Worm (Caenorhabditis elegans) whole organism, L4 larva: ENCODE data around the gene F52E10.4.

Experiments used
- D1046.2 ChIP-seq: fragments of 200-800 bp; sonication (Bioruptor generic); IDR thresholded peaks from 2 replicates; pipeline ENCODE4 v1.3.6; 2022; ENCODE audit warnings: missing genetic modification characterization, missing compliant biosample characterization
- F26F4.8 ChIP-seq: fragments of 200-800 bp; sonication (Bioruptor generic); conservative IDR thresholded peaks from 2 replicates; pipeline ENCODE4 v1.3.6; 2022; ENCODE audit warnings: missing genetic modification characterization, missing compliant biosample characterization
- T26A8.4 ChIP-seq: fragments of 200-800 bp; sonication (Bioruptor generic); IDR thresholded peaks from 2 replicates; pipeline ENCODE4 v1.3.6; 2022; ENCODE audit warnings: missing genetic modification characterization, missing compliant biosample characterization
- Y48G9A.11 ChIP-seq: fragments of 200-800 bp; sonication (Bioruptor generic); IDR thresholded peaks from 2 replicates; pipeline ENCODE4 v1.3.6; 2022; ENCODE audit warnings: missing genetic modification reagents, missing genetic modification characterization, missing compliant biosample characterization
- aha-1 ChIP-seq: fragments of 150-350 bp; peaks from one replicate; lab custom pipeline; 2014; ENCODE audit warnings: missing biosample characterization, missing genetic modification characterization
- aly-2 ChIP-seq: sonication (generic microtip); optimal IDR thresholded peaks from 2 replicates; lab custom pipeline; 2018; ENCODE audit warnings: missing biosample characterization, missing genetic modification characterization
- ama-1 ChIP-seq: fragments of 150-350 bp; optimal IDR thresholded peaks from 2 replicates; lab custom pipeline; 2014; ENCODE audit warnings: inconsistent platforms, mixed read lengths
- ceh-62 ChIP-seq: sonication (generic microtip); optimal IDR thresholded peaks from 2 replicates; lab custom pipeline; 2017; ENCODE audit warnings: missing biosample characterization, missing genetic modification characterization
- ceh-82 ChIP-seq: sonication (generic microtip); optimal IDR thresholded peaks from 2 replicates; lab custom pipeline; 2017; ENCODE audit warnings: missing biosample characterization, missing genetic modification characterization
- ctbp-1 ChIP-seq: fragments of 200-800 bp; sonication (Bioruptor generic); IDR thresholded peaks from 2 replicates; pipeline ENCODE4 v1.3.6; 2022; ENCODE audit warnings: missing genetic modification reagents, missing genetic modification characterization, missing compliant biosample characterization
- daf-12 ChIP-seq: fragments of 150-350 bp; optimal IDR thresholded peaks from 2 replicates; lab custom pipeline; 2014; ENCODE audit warnings: missing biosample characterization, missing genetic modification reagents, missing genetic modification characterization
- daf-16 ChIP-seq, 3 experiments: sonication (generic microtip); optimal IDR thresholded peaks; 2 replicates each; lab custom pipeline; 2016 to 2017; ENCODE audit warnings: missing genetic modification characterization in 3 of 3, missing genetic modification reagents in 3 of 3, mild to moderate bottlenecking in 2 of 3, missing compliant biosample characterization in 2 of 3, missing biosample characterization in 1 of 3, moderate library complexity in 1 of 3
- daf-8 ChIP-seq: fragments of 200-800 bp; sonication (Bioruptor generic); IDR thresholded peaks from 2 replicates; pipeline ENCODE4 v1.3.6; 2022; ENCODE audit warnings: missing genetic modification characterization, missing compliant biosample characterization
- dmd-6 ChIP-seq: fragments of 200-800 bp; sonication (Bioruptor generic); IDR thresholded peaks from 2 replicates; pipeline ENCODE4 v1.3.6; 2022; ENCODE audit warnings: missing genetic modification reagents, missing genetic modification characterization, missing compliant biosample characterization
- dve-1 ChIP-seq: sonication (generic microtip); optimal IDR thresholded peaks from 2 replicates; lab custom pipeline; 2017; ENCODE audit warnings: antibody characterized with exemption, mild to moderate bottlenecking, missing genetic modification characterization, missing compliant biosample characterization; ENCODE audit not compliant: insufficient read depth
- egl-27 ChIP-seq: sonication (generic microtip); optimal IDR thresholded peaks from 3 replicates; lab custom pipeline; 2017; ENCODE audit warnings: missing biosample characterization, missing genetic modification reagents, missing genetic modification characterization
- fkh-10 ChIP-seq: fragments of 150-350 bp; optimal IDR thresholded peaks from 2 replicates; lab custom pipeline; 2014; ENCODE audit warnings: missing biosample characterization, missing genetic modification reagents, missing genetic modification characterization
- gei-8 ChIP-seq: fragments of 200-800 bp; sonication (Bioruptor generic); optimal IDR thresholded peaks from 2 replicates; lab custom pipeline; 2018; ENCODE audit warnings: mild to moderate bottlenecking, missing genetic modification characterization, missing compliant biosample characterization
- hif-1 ChIP-seq, 2 experiments: sonication (generic microtip); optimal IDR thresholded peaks; 2 replicates each; lab custom pipeline; 2016 to 2017; ENCODE audit warnings: missing compliant biosample characterization in 2 of 2, missing genetic modification characterization in 2 of 2, missing genetic modification reagents in 2 of 2, missing genotype in 2 of 2, mild to moderate bottlenecking in 1 of 2
- hlh-11 ChIP-seq: fragments of 200-800 bp; sonication (Bioruptor generic); optimal IDR thresholded peaks from 2 replicates; lab custom pipeline; 2018; ENCODE audit warnings: mild to moderate bottlenecking, missing genetic modification characterization, missing compliant biosample characterization
- hlh-30 ChIP-seq: sonication (generic microtip); optimal IDR thresholded peaks from 2 replicates; lab custom pipeline; 2017; ENCODE audit warnings: antibody characterized with exemption, mild to moderate bottlenecking, missing genetic modification characterization, missing compliant biosample characterization; ENCODE audit not compliant: insufficient read depth
- lin-29 ChIP-seq: fragments of 200-800 bp; sonication (Bioruptor generic); IDR thresholded peaks from 2 replicates; pipeline ENCODE4 v1.3.6; 2022; ENCODE audit warnings: missing genetic modification reagents, missing genetic modification characterization, missing compliant biosample characterization
- lin-39 ChIP-seq: fragments of 150-350 bp; optimal IDR thresholded peaks from 2 replicates; lab custom pipeline; 2014; ENCODE audit warnings: missing biosample characterization, missing genetic modification reagents, missing genetic modification characterization
- lsy-2 ChIP-seq, 2 experiments: fragments of 150-350 bp in 1 of 2; sonication (generic microtip) in 1 of 2; optimal IDR thresholded peaks; 2 replicates each; lab custom pipeline; 2014 to 2017; ENCODE audit warnings: missing biosample characterization in 2 of 2, missing genetic modification characterization in 2 of 2
- mdl-1 ChIP-seq, 2 experiments: fragments of 150-350 bp in 1 of 2; sonication (generic microtip) in 1 of 2; optimal IDR thresholded peaks; 2 replicates each; lab custom pipeline; 2014 to 2017; ENCODE audit warnings: missing biosample characterization in 2 of 2, missing genetic modification characterization in 2 of 2
- mdt-29 ChIP-seq: fragments of 200-800 bp; sonication (Bioruptor generic); IDR thresholded peaks from 2 replicates; pipeline ENCODE4 v1.3.6; 2022; ENCODE audit warnings: missing genetic modification reagents, missing genetic modification characterization, missing compliant biosample characterization
- mes-2 ChIP-seq: sonication (generic microtip); optimal IDR thresholded peaks from 2 replicates; lab custom pipeline; 2016; ENCODE audit warnings: missing genotype, mild to moderate bottlenecking, missing genetic modification characterization, missing compliant biosample characterization; ENCODE audit not compliant: poor library complexity, severe bottlenecking
- mxl-3 ChIP-seq: fragments of 200-800 bp; sonication (Bioruptor generic); optimal IDR thresholded peaks from 2 replicates; lab custom pipeline; 2018; ENCODE audit warnings: mild to moderate bottlenecking, missing genetic modification characterization, missing compliant biosample characterization
- nhr-10 ChIP-seq: fragments of 150-350 bp; optimal IDR thresholded peaks from 2 replicates; lab custom pipeline; 2014; ENCODE audit warnings: missing biosample characterization, missing genetic modification characterization
- nhr-25 ChIP-seq: sonication (generic microtip); optimal IDR thresholded peaks from 2 replicates; lab custom pipeline; 2017; ENCODE audit warnings: missing genetic modification characterization, mild to moderate bottlenecking, missing compliant biosample characterization, antibody characterized with exemption, moderate library complexity, borderline replicate concordance; ENCODE audit not compliant: insufficient read depth
- nhr-28 ChIP-seq: fragments of 150-350 bp; optimal IDR thresholded peaks from 2 replicates; lab custom pipeline; 2014; ENCODE audit warnings: missing biosample characterization, missing genetic modification characterization
- nhr-41 ChIP-seq: fragments of 200-800 bp; sonication (Bioruptor generic); IDR thresholded peaks from 2 replicates; pipeline ENCODE4 v1.3.6; 2022; ENCODE audit warnings: missing genetic modification reagents, missing genetic modification characterization, missing compliant biosample characterization
- nhr-42 ChIP-seq: fragments of 200-800 bp; sonication (Bioruptor generic); IDR thresholded peaks from 2 replicates; pipeline ENCODE4 v1.3.6; 2022; ENCODE audit warnings: missing genetic modification characterization, missing compliant biosample characterization
- nhr-48 ChIP-seq: sonication (generic microtip); optimal IDR thresholded peaks from 2 replicates; lab custom pipeline; 2016; ENCODE audit warnings: mild to moderate bottlenecking, missing genetic modification characterization, missing compliant biosample characterization
- nhr-76 ChIP-seq: fragments of 150-350 bp; optimal IDR thresholded peaks from 2 replicates; lab custom pipeline; 2014; ENCODE audit warnings: missing biosample characterization, missing genetic modification characterization
- nhr-77 ChIP-seq: fragments of 150-350 bp; optimal IDR thresholded peaks from 2 replicates; lab custom pipeline; 2014; ENCODE audit warnings: missing biosample characterization, missing genetic modification characterization
- pqm-1 ChIP-seq: sonication (generic microtip); optimal IDR thresholded peaks from 2 replicates; lab custom pipeline; 2017; ENCODE audit warnings: missing biosample characterization, missing genetic modification characterization
- sdz-12 ChIP-seq: fragments of 200-800 bp; sonication (Bioruptor generic); optimal IDR thresholded peaks from 2 replicates; lab custom pipeline; 2018; ENCODE audit warnings: mild to moderate bottlenecking, missing genetic modification characterization, missing compliant biosample characterization
- snpc-4 ChIP-seq: fragments of 150-350 bp; optimal IDR thresholded peaks from 2 replicates; lab custom pipeline; 2014; ENCODE audit warnings: missing biosample characterization, missing genetic modification characterization
- tag-97 ChIP-seq: fragments of 200-800 bp; sonication (Bioruptor generic); IDR thresholded peaks from 2 replicates; pipeline ENCODE4 v1.3.6; 2022; ENCODE audit warnings: missing genetic modification characterization, missing compliant biosample characterization
- tra-1 ChIP-seq: fragments of 200-800 bp; sonication (Bioruptor generic); IDR thresholded peaks from 2 replicates; pipeline ENCODE4 v1.3.6; 2022; ENCODE audit warnings: missing genetic modification reagents, missing genetic modification characterization, missing compliant biosample characterization
- unc-130 ChIP-seq: sonication (generic microtip); optimal IDR thresholded peaks from 2 replicates; lab custom pipeline; 2016; ENCODE audit warnings: missing genetic modification reagents, missing genetic modification characterization, missing compliant biosample characterization
- vab-7 ChIP-seq: fragments of 200-800 bp; sonication (Bioruptor generic); IDR thresholded peaks from 2 replicates; pipeline ENCODE4 v1.3.6; 2022; ENCODE audit warnings: missing genetic modification reagents, missing genetic modification characterization, missing compliant biosample characterization
- zag-1 ChIP-seq: fragments of 150-350 bp; optimal IDR thresholded peaks from 2 replicates; lab custom pipeline; 2014; ENCODE audit warnings: missing biosample characterization, missing genetic modification characterization
- zfp-2 ChIP-seq: sonication (generic microtip); optimal IDR thresholded peaks from 2 replicates; lab custom pipeline; 2016; ENCODE audit warnings: mild to moderate bottlenecking, missing genetic modification characterization, missing compliant biosample characterization
- zfp-3 ChIP-seq: fragments of 200-800 bp; sonication (Bioruptor generic); conservative IDR thresholded peaks from 2 replicates; pipeline ENCODE4 v1.3.6; 2022; ENCODE audit warnings: missing genetic modification reagents, missing genetic modification characterization, missing compliant biosample characterization
- zip-11 ChIP-seq: fragments of 200-800 bp; sonication (Bioruptor generic); IDR thresholded peaks from 2 replicates; pipeline ENCODE4 v1.3.6; 2022; ENCODE audit warnings: missing genetic modification characterization, missing compliant biosample characterization
- zip-2 ChIP-seq: fragments of 150-350 bp; optimal IDR thresholded peaks from 2 replicates; lab custom pipeline; 2014; ENCODE audit warnings: missing biosample characterization, missing genetic modification characterization

The F52E10.4 gene

ce11 chrX:16297123-16297522 is 4.3 kb upstream of the F52E10.4 start (continued):
- no peak for TF ChIP-seq daf-8 (GFP tag; lab: Robert Waterston, UW)

- TF ChIP-seq zfp-3 (no peak), unc-130 (no peak), zag-1 (tag; lab: Kevin White, UChicago) (no peak), nhr-25 (peak; percentile 64), nhr-42 (GFP tag; lab: Robert Waterston, UW) (no peak), nhr-41 (GFP tag; lab: Robert Waterston, UW) (no peak), dve-1 (tag; lab: Kevin White, UChicago) (peak; percentile 28), aly-2 (no peak), mdl-1 (tag; optimal IDR thresholded peaks at IDR 0.05; lab: Kevin White, UChicago) (peak in 1 of 2 experiments; percentile 69), mes-2 (no peak), hif-1 (tag; optimal IDR thresholded peaks at IDR 0.05; lab: Kevin White, UChicago) (no peak), hlh-30 (peak; percentile 68), tra-1 (GFP tag; lab: Robert Waterston, UW) (0 out of 2 replicates have a peak, but pooled peaks have one; percentile 38), daf-16 (GFP tag; optimal IDR thresholded peaks at IDR 0.05; lab: Kevin White, UChicago) (no peak), daf-16 (tag; optimal IDR thresholded peaks at IDR 0.05; lab: Kevin White, UChicago) (peak; percentile 23), egl-27 (tag; lab: Kevin White, UChicago) (no peak), D1046.2 (GFP tag; lab: Robert Waterston, UW) (no peak), hlh-11 (tag; lab: Kevin White, UChicago) (peak; percentile 40), nhr-10 (no peak), fkh-10 (GFP tag; lab: Kevin White, UChicago) (no peak), nhr-77 (tag; lab: Kevin White, UChicago) (no peak), pqm-1 (tag; lab: Kevin White, UChicago) (no peak), zip-11 (no peak), daf-12 (tag; lab: Kevin White, UChicago) (no peak), nhr-28 (tag; lab: Kevin White, UChicago) (peak; percentile 16), lsy-2 (tag; optimal IDR thresholded peaks at IDR 0.05; lab: Kevin White, UChicago) (peak in 1 of 2 experiments; percentile 13), F26F4.8 (no peak), ceh-62 (no peak), vab-7 (GFP tag; lab: Robert Waterston, UW) (no peak), mxl-3 (GFP tag; lab: Kevin White, UChicago) (peak; percentile 93), nhr-48 (tag; lab: Kevin White, UChicago) (peak; percentile 15), dmd-6 (GFP tag; lab: Robert Waterston, UW) (peak; percentile 80), nhr-76 (tag; lab: Kevin White, UChicago) (no peak), ama-1 (no peak), ctbp-1 (no peak)
Measured at ce11 chrX:16290536-16290935, 2.3 kb downstream of the F52E10.4 start.

ce11 chrX:16289635-16290034 is 3.2 kb downstream of the F52E10.4 start:
- TF ChIP-seq zip-11 (no peak), aha-1 (peak; percentile 12), Y48G9A.11 (GFP tag; lab: Robert Waterston, UW) (0 out of 2 replicates have a peak, but pooled peaks have one; percentile 19), snpc-4 (tag; lab: Kevin White, UChicago) (peak; percentile 33)

- TF ChIP-seq lin-29 (no peak), zip-2 (tag; lab: Kevin White, UChicago) (no peak), nhr-42 (GFP tag; lab: Robert Waterston, UW) (no peak), zfp-2 (tag; lab: Kevin White, UChicago) (no peak), aly-2 (no peak), ceh-82 (no peak), T26A8.4 (no peak), gei-8 (no peak), sdz-12 (GFP tag; lab: Kevin White, UChicago) (no peak), nhr-77 (tag; lab: Kevin White, UChicago) (no peak), tag-97 (no peak), zip-11 (no peak), lin-39 (tag; lab: Kevin White, UChicago) (no peak), nhr-25 (no peak), mdt-29 (GFP tag; lab: Robert Waterston, UW) (no peak), hlh-30 (peak; percentile 4), mes-2 (no peak)
Measured at ce11 chrX:16285151-16285550, 7.7 kb downstream of the F52E10.4 start.
